Worm (Caenorhabditis elegans) whole organism, L4 larva: ENCODE measurements around the gene rpn-9.

Experiments
- F10B5.3 ChIP-seq: sonication (generic microtip); optimal IDR thresholded peaks from 2 replicates; lab custom pipeline; 2016; ENCODE audit warnings: mild to moderate bottlenecking, missing genetic modification characterization, missing compliant biosample characterization
- F37D6.2 ChIP-seq: sonication (generic microtip); optimal IDR thresholded peaks from 2 replicates; lab custom pipeline; 2016; ENCODE audit warnings: mild to moderate bottlenecking, missing genetic modification characterization, missing compliant biosample characterization
- aha-1 ChIP-seq: fragments of 150-350 bp; peaks from one replicate; lab custom pipeline; 2014; ENCODE audit warnings: missing biosample characterization, missing genetic modification characterization
- aly-2 ChIP-seq: sonication (generic microtip); optimal IDR thresholded peaks from 2 replicates; lab custom pipeline; 2018; ENCODE audit warnings: missing biosample characterization, missing genetic modification characterization
- arid-1 ChIP-seq: fragments of 200-800 bp; sonication (Bioruptor generic); conservative IDR thresholded peaks from 2 replicates; pipeline ENCODE4 v1.3.6; 2022; ENCODE audit warnings: missing genetic modification reagents, missing genetic modification characterization, missing compliant biosample characterization
- ceh-62 ChIP-seq: sonication (generic microtip); optimal IDR thresholded peaks from 2 replicates; lab custom pipeline; 2017; ENCODE audit warnings: missing biosample characterization, missing genetic modification characterization
- ces-1 ChIP-seq: fragments of 150-350 bp; sonication (generic microtip); optimal IDR thresholded peaks from 4 replicates; lab custom pipeline; 2014; ENCODE audit warnings: missing biosample characterization, missing genetic modification reagents, missing genetic modification characterization
- cey-2 ChIP-seq: sonication (generic microtip); optimal IDR thresholded peaks from 3 replicates; lab custom pipeline; 2017; ENCODE audit warnings: missing genetic modification characterization, mild to moderate bottlenecking, missing compliant biosample characterization, antibody characterized with exemption, borderline replicate concordance; ENCODE audit not compliant: insufficient read depth
- ctbp-1 ChIP-seq: fragments of 200-800 bp; sonication (Bioruptor generic); IDR thresholded peaks from 2 replicates; pipeline ENCODE4 v1.3.6; 2022; ENCODE audit warnings: missing genetic modification reagents, missing genetic modification characterization, missing compliant biosample characterization
- daf-16 ChIP-seq, 3 experiments: sonication (generic microtip); optimal IDR thresholded peaks; 2 replicates each; lab custom pipeline; 2016 to 2017; ENCODE audit warnings: missing genetic modification characterization in 3 of 3, missing genetic modification reagents in 3 of 3, mild to moderate bottlenecking in 2 of 3, missing compliant biosample characterization in 2 of 3, missing biosample characterization in 1 of 3, moderate library complexity in 1 of 3
- dve-1 ChIP-seq: sonication (generic microtip); optimal IDR thresholded peaks from 2 replicates; lab custom pipeline; 2017; ENCODE audit warnings: antibody characterized with exemption, mild to moderate bottlenecking, missing genetic modification characterization, missing compliant biosample characterization; ENCODE audit not compliant: insufficient read depth
- egl-43 ChIP-seq: fragments of 200-800 bp; sonication (Bioruptor generic); IDR thresholded peaks from 2 replicates; pipeline ENCODE4 v1.3.6; 2022; ENCODE audit warnings: missing genetic modification reagents, missing genetic modification characterization, missing compliant biosample characterization
- hmg-1.1 ChIP-seq: fragments of 200-800 bp; sonication (Bioruptor generic); IDR thresholded peaks from 2 replicates; pipeline ENCODE4 v1.3.6; 2022; ENCODE audit warnings: missing genetic modification reagents, missing genetic modification characterization, missing compliant biosample characterization
- lin-1 ChIP-seq: fragments of 200-800 bp; sonication (Bioruptor generic); IDR thresholded peaks from 2 replicates; pipeline ENCODE4 v1.3.6; 2022; ENCODE audit warnings: missing genetic modification reagents, missing genetic modification characterization, missing compliant biosample characterization
- lin-13 ChIP-seq: fragments of 150-350 bp; optimal IDR thresholded peaks from 2 replicates; lab custom pipeline; 2014; ENCODE audit warnings: missing biosample characterization, missing genetic modification reagents, missing genetic modification characterization
- lin-29 ChIP-seq: fragments of 200-800 bp; sonication (Bioruptor generic); IDR thresholded peaks from 2 replicates; pipeline ENCODE4 v1.3.6; 2022; ENCODE audit warnings: missing genetic modification reagents, missing genetic modification characterization, missing compliant biosample characterization
- lin-38 ChIP-seq: fragments of 200-800 bp; sonication (Bioruptor generic); IDR thresholded peaks from 2 replicates; pipeline ENCODE4 v1.3.6; 2022; ENCODE audit warnings: missing genetic modification reagents, missing genetic modification characterization, missing compliant biosample characterization
- lir-3 ChIP-seq: sonication (generic microtip); optimal IDR thresholded peaks from 2 replicates; lab custom pipeline; 2016; ENCODE audit warnings: mild to moderate bottlenecking, missing genetic modification characterization, missing compliant biosample characterization
- mep-1 ChIP-seq: fragments of 150-350 bp; sonication (generic microtip); optimal IDR thresholded peaks from 3 replicates; lab custom pipeline; 2014; ENCODE audit warnings: missing biosample characterization, missing genetic modification characterization
- mes-2 ChIP-seq: sonication (generic microtip); optimal IDR thresholded peaks from 2 replicates; lab custom pipeline; 2016; ENCODE audit warnings: missing genotype, mild to moderate bottlenecking, missing genetic modification characterization, missing compliant biosample characterization; ENCODE audit not compliant: poor library complexity, severe bottlenecking
- mxl-2 ChIP-seq: fragments of 200-800 bp; sonication (Bioruptor generic); conservative IDR thresholded peaks from 2 replicates; pipeline ENCODE4 v1.3.6; 2022; ENCODE audit warnings: missing genetic modification reagents, missing genetic modification characterization, missing compliant biosample characterization
- mxl-3 ChIP-seq: fragments of 200-800 bp; sonication (Bioruptor generic); optimal IDR thresholded peaks from 2 replicates; lab custom pipeline; 2018; ENCODE audit warnings: mild to moderate bottlenecking, missing genetic modification characterization, missing compliant biosample characterization
- nhr-28 ChIP-seq: fragments of 150-350 bp; optimal IDR thresholded peaks from 2 replicates; lab custom pipeline; 2014; ENCODE audit warnings: missing biosample characterization, missing genetic modification characterization
- nhr-42 ChIP-seq: fragments of 200-800 bp; sonication (Bioruptor generic); IDR thresholded peaks from 2 replicates; pipeline ENCODE4 v1.3.6; 2022; ENCODE audit warnings: missing genetic modification characterization, missing compliant biosample characterization
- nhr-6 ChIP-seq: fragments of 150-350 bp; optimal IDR thresholded peaks from 2 replicates; lab custom pipeline; 2014; ENCODE audit warnings: missing biosample characterization, missing genetic modification characterization
- nhr-76 ChIP-seq: fragments of 150-350 bp; optimal IDR thresholded peaks from 2 replicates; lab custom pipeline; 2014; ENCODE audit warnings: missing biosample characterization, missing genetic modification characterization
- pha-4 ChIP-seq, 2 experiments: fragments of 150-350 bp in 1 of 2; fragments of 200-800 bp in 1 of 2; sonication (Bioruptor generic) in 1 of 2; IDR thresholded peaks in 1 of 2; optimal IDR thresholded peaks in 1 of 2; 2 replicates each; pipeline versions ENCODE4 v1.3.6 to Lab custom; 2014 to 2022; ENCODE audit warnings: missing genetic modification characterization in 2 of 2, missing genetic modification reagents in 2 of 2, missing biosample characterization in 1 of 2, missing compliant biosample characterization in 1 of 2
- pqm-1 ChIP-seq: sonication (generic microtip); optimal IDR thresholded peaks from 2 replicates; lab custom pipeline; 2017; ENCODE audit warnings: missing biosample characterization, missing genetic modification characterization
- rbr-2 ChIP-seq: sonication (generic microtip); optimal IDR thresholded peaks from 2 replicates; lab custom pipeline; 2016; ENCODE audit warnings: missing genotype, missing genetic modification characterization, missing compliant biosample characterization
- saeg-2 ChIP-seq: fragments of 200-800 bp; sonication (Bioruptor generic); IDR thresholded peaks from 2 replicates; pipeline ENCODE4 v1.3.6; 2022; ENCODE audit warnings: missing genetic modification reagents, missing genetic modification characterization, missing compliant biosample characterization
- skn-1 ChIP-seq: fragments of 150-350 bp; optimal IDR thresholded peaks from 2 replicates; lab custom pipeline; 2014; ENCODE audit warnings: missing biosample characterization, missing genetic modification characterization
- snpc-1.2 ChIP-seq: fragments of 200-800 bp; sonication (Bioruptor generic); IDR thresholded peaks from 2 replicates; pipeline ENCODE4 v1.3.6; 2022; ENCODE audit warnings: missing genetic modification reagents, missing genetic modification characterization, missing compliant biosample characterization
- spr-1 ChIP-seq: sonication (generic microtip); optimal IDR thresholded peaks from 2 replicates; lab custom pipeline; 2016; ENCODE audit warnings: mild to moderate bottlenecking, missing genetic modification characterization, missing compliant biosample characterization
- spr-3 ChIP-seq: fragments of 200-800 bp; sonication (Bioruptor generic); optimal IDR thresholded peaks from 2 replicates; lab custom pipeline; 2018; ENCODE audit warnings: mild to moderate bottlenecking, missing genetic modification characterization, missing compliant biosample characterization
- tag-97 ChIP-seq: fragments of 200-800 bp; sonication (Bioruptor generic); IDR thresholded peaks from 2 replicates; pipeline ENCODE4 v1.3.6; 2022; ENCODE audit warnings: missing genetic modification characterization, missing compliant biosample characterization
- unc-130 ChIP-seq: sonication (generic microtip); optimal IDR thresholded peaks from 2 replicates; lab custom pipeline; 2016; ENCODE audit warnings: missing genetic modification reagents, missing genetic modification characterization, missing compliant biosample characterization
- unc-62 ChIP-seq, 3 experiments: fragments of 150-350 bp in 1 of 3; sonication (generic microtip); optimal IDR thresholded peaks in 2 of 3; peaks in 1 of 3; 1 replicate in 1 of 3; 2 replicates in 2 of 3; lab custom pipeline; 2014 to 2017; ENCODE audit warnings: missing biosample characterization in 3 of 3, missing genetic modification characterization in 3 of 3, missing genetic modification reagents in 3 of 3, missing genotype in 1 of 3
- zip-2 ChIP-seq: fragments of 150-350 bp; optimal IDR thresholded peaks from 2 replicates; lab custom pipeline; 2014; ENCODE audit warnings: missing biosample characterization, missing genetic modification characterization

rpn-9 gene

ce11 chrII:11286445-11286844 lies 47.7 kb upstream of the rpn-9 start:
- TF ChIP-seq lin-29 (GFP tag; lab: Robert Waterston, UW) (no peak), unc-62 (GFP tag; optimal IDR thresholded peaks at IDR 0.05 in 1 of 2; lab: Kevin White, UChicago) (peak in 1 of 2 experiments; percentile 82), unc-62 (tag; optimal IDR thresholded peaks at IDR 0.05; lab: Kevin White, UChicago) (no peak)

DNA sequence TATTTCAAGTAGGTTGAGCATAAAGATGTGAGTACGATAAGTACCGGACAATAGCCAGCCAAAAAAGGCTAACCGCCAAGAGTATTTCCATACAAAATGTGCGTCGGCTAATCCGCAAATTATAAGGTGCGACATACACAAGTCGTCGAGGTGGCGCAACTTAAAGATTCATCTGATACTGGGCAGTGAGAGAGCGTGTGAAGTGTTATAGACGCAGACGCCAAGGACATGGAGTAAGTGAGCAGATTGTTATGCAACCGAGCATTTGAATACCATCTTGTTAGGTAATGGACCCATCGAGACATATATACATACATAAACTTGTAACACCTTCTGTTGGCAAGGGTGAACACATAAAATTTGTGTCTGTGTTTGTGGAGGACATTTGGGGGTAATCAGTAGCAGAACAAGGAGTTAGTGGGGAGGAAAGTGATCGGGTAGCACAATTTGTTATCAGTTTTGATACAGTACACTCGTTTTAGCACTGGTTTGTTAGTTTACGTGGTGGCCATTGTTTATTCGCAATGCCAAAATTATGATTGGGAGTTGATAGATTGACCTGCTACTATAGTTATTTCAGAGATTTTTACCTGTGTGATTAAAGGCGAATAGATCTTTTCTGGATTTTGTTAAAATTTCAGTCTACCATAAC lies 46.7 kb upstream of the rpn-9 start:
- TF ChIP-seq aha-1 (tag; lab: Kevin White, UChicago) (peak; percentile 4), pqm-1 (tag; lab: Kevin White, UChicago) (peak; percentile 75), unc-62 (GFP tag; optimal IDR thresholded peaks at IDR 0.05 in 1 of 2; lab: Kevin White, UChicago) (peak in 1 of 2 experiments; percentile 21), unc-62 (tag; optimal IDR thresholded peaks at IDR 0.05; lab: Kevin White, UChicago) (no peak), daf-16 (GFP tag; optimal IDR thresholded peaks at IDR 0.05; lab: Kevin White, UChicago) (no peak), daf-16 (tag; optimal IDR thresholded peaks at IDR 0.05; lab: Kevin White, UChicago) (peak; percentile 10), nhr-28 (tag; lab: Kevin White, UChicago) (peak; percentile 57), F10B5.3 (tag; lab: Kevin White, UChicago) (no peak)

ce11 chrII:11284701-11285100 lies 46.0 kb upstream of the rpn-9 start:
- TF ChIP-seq unc-130 (GFP tag; lab: Kevin White, UChicago): no peak
- TF ChIP-seq, all 104 proteins: peak for 0

ce11 chrII:11283803-11284202 lies 45.1 kb upstream of the rpn-9 start:
- TF ChIP-seq daf-16 (GFP tag; optimal IDR thresholded peaks at IDR 0.05; lab: Kevin White, UChicago): no peak
- peak; percentile 29 for TF ChIP-seq daf-16 (tag; optimal IDR thresholded peaks at IDR 0.05; lab: Kevin White, UChicago)
- TF ChIP-seq pqm-1 (tag; lab: Kevin White, UChicago): peak; percentile 71
- peak; percentile 6 for TF ChIP-seq nhr-28 (tag; lab: Kevin White, UChicago)
- no peak for TF ChIP-seq spr-1 (tag; lab: Kevin White, UChicago)
- TF ChIP-seq, all 104 proteins: peak for 3

- no peak for TF ChIP-seq rbr-2
- TF ChIP-seq nhr-6 (tag; lab: Kevin White, UChicago): no peak
- TF ChIP-seq nhr-42: no peak
- no peak for TF ChIP-seq lir-3 (tag; lab: Kevin White, UChicago)
- no peak for TF ChIP-seq F37D6.2
- no peak for TF ChIP-seq mxl-2 (GFP tag; lab: Robert Waterston, UW)
- TF ChIP-seq ctbp-1: no peak
- TF ChIP-seq skn-1 (tag; lab: Kevin White, UChicago): no peak
- TF ChIP-seq hmg-1.1 (GFP tag; lab: Robert Waterston, UW): no peak
- TF ChIP-seq aha-1 (tag; lab: Kevin White, UChicago): no peak
- no peak for TF ChIP-seq lin-13
- TF ChIP-seq egl-43: no peak
- no peak for TF ChIP-seq aly-2 (tag; lab: Kevin White, UChicago)
- no peak for TF ChIP-seq arid-1
- no peak for TF ChIP-seq snpc-1.2 (GFP tag; lab: Robert Waterston, UW)
- no peak for TF ChIP-seq zip-2 (tag; lab: Kevin White, UChicago)
Measured at ce11 chrII:11283013-11283412, 44.3 kb upstream of the rpn-9 start.

ce11 chrII:11281666-11282065 lies 42.9 kb upstream of the rpn-9 start, which contains the start of gene unc-130:
unc-130 (plus strand) TSS chrII:11281966.
- TF ChIP-seq dve-1 (tag; lab: Kevin White, UChicago) (no peak), mes-2 (tag; lab: Kevin White, UChicago) (no peak), mep-1 (no peak), lin-1 (GFP tag; lab: Robert Waterston, UW) (no peak), ceh-62 (no peak), tag-97 (GFP tag; lab: Robert Waterston, UW) (no peak), ces-1 (GFP tag; lab: Kevin White, UChicago) (no peak), pha-4 (GFP tag; IDR thresholded peaks at IDR 0.05; lab: Robert Waterston, UW) (no peak), pha-4 (tag; optimal IDR thresholded peaks at IDR 0.05; lab: Kevin White, UChicago) (no peak), lin-38 (GFP tag; lab: Robert Waterston, UW) (no peak), lin-13 (no peak), mxl-3 (GFP tag; lab: Kevin White, UChicago) (no peak), saeg-2 (no peak), hmg-1.1 (GFP tag; lab: Robert Waterston, UW) (no peak), egl-43 (no peak), cey-2 (tag; lab: Kevin White, UChicago) (no peak), spr-3 (GFP tag; lab: Kevin White, UChicago) (no peak), rbr-2 (no peak), nhr-76 (tag; lab: Kevin White, UChicago) (no peak)
